Worm (Caenorhabditis elegans): ENCODE data around the gene Y49F6B.20.
"Not testable (repeated sequence)": the region's sequence is repeated elsewhere in the genome, so short reads cannot be mapped to it uniquely, and the experiment has no call there.

ce11 chrII:3464580-3464979, 5.9 kb downstream of the Y49F6B.20 start, which contains the start of gene C16C8.10:
- not testable (repeated sequence) for TF ChIP-seq him-1, W03F9.2, dao-5 (tag; optimal IDR thresholded peaks at IDR 0.05)
